Worm (Caenorhabditis elegans): ENCODE data around the gene W02F12.8.

ce11 chrV:6705367-6705766, 10.8 kb upstream of the W02F12.8 start:
- TF ChIP-seq pha-4 (tag; optimal IDR thresholded peaks at IDR 0.05) = no peak
- TF ChIP-seq lin-39 (tag; optimal IDR thresholded peaks at IDR 0.05) = no peak
- TF ChIP-seq unc-62 (GFP tag; optimal IDR thresholded peaks at IDR 0.05) = no peak
- TF ChIP-seq hmg-11 (tag; optimal IDR thresholded peaks at IDR 0.05) = no peak
- TF ChIP-seq nhr-12 (tag; optimal IDR thresholded peaks at IDR 0.05) = no peak
- no peak for TF ChIP-seq ceh-16 (tag; optimal IDR thresholded peaks at IDR 0.05)
- TF ChIP-seq egl-27 (tag; optimal IDR thresholded peaks at IDR 0.05) = no peak
